Worm (Caenorhabditis elegans) whole organism, L1 larva: ENCODE data around the gene mab-5.

Source experiments
- C04F5.9 ChIP-seq: sonication (generic microtip); optimal IDR thresholded peaks from 2 replicates; lab custom pipeline; 2016; ENCODE audit warnings: missing genetic modification characterization, missing compliant biosample characterization
- fkh-10 ChIP-seq: sonication (generic microtip); optimal IDR thresholded peaks from 2 replicates; lab custom pipeline; 2017; ENCODE audit warnings: missing biosample characterization, missing genetic modification reagents, missing genetic modification characterization
- fos-1 ChIP-seq: fragments of 150-350 bp; optimal IDR thresholded peaks from 2 replicates; lab custom pipeline; 2014; ENCODE audit warnings: missing biosample characterization, missing genetic modification characterization
- lin-13 ChIP-seq: fragments of 150-350 bp; optimal IDR thresholded peaks from 2 replicates; lab custom pipeline; 2014; ENCODE audit warnings: missing biosample characterization, missing genetic modification reagents, missing genetic modification characterization
- mdl-1 ChIP-seq, 2 experiments: fragments of 150-350 bp; optimal IDR thresholded peaks; 2 replicates each; lab custom pipeline; 2014 to 2017; ENCODE audit warnings: missing biosample characterization in 2 of 2, missing genetic modification characterization in 2 of 2, inconsistent platforms in 1 of 2
- nhr-28 ChIP-seq: fragments of 150-350 bp; optimal IDR thresholded peaks from 2 replicates; lab custom pipeline; 2014; ENCODE audit warnings: missing biosample characterization, missing genetic modification characterization
- nhr-76 ChIP-seq: sonication (generic microtip); optimal IDR thresholded peaks from 2 replicates; lab custom pipeline; 2017; ENCODE audit warnings: missing biosample characterization, missing genetic modification characterization

- TF ChIP-seq mdl-1 (tag; optimal IDR thresholded peaks at IDR 0.05; lab: Kevin White, UChicago) (no peak), fkh-10 (GFP tag; lab: Kevin White, UChicago) (no peak), lin-13 (no peak), fos-1 (no peak), nhr-28 (tag; lab: Kevin White, UChicago) (no peak), nhr-76 (tag; lab: Kevin White, UChicago) (no peak), C04F5.9 (tag; lab: Kevin White, UChicago) (no peak)
Measured at ce11 chrIII:7784201-7784600, 947 bp upstream of the mab-5 start.
